Worm (Caenorhabditis elegans) whole organism, L4 larva: ENCODE data around the gene dhrr-1.

Source experiments
- aly-2 ChIP-seq: sonication (generic microtip); optimal IDR thresholded peaks from 2 replicates; lab custom pipeline; 2018; ENCODE audit warnings: missing biosample characterization, missing genetic modification characterization
- egl-27 ChIP-seq: sonication (generic microtip); optimal IDR thresholded peaks from 3 replicates; lab custom pipeline; 2017; ENCODE audit warnings: missing biosample characterization, missing genetic modification reagents, missing genetic modification characterization
- lin-38 ChIP-seq: fragments of 200-800 bp; sonication (Bioruptor generic); IDR thresholded peaks from 2 replicates; pipeline ENCODE4 v1.3.6; 2022; ENCODE audit warnings: missing genetic modification reagents, missing genetic modification characterization, missing compliant biosample characterization
- mdl-1 ChIP-seq, 2 experiments: fragments of 150-350 bp in 1 of 2; sonication (generic microtip) in 1 of 2; optimal IDR thresholded peaks; 2 replicates each; lab custom pipeline; 2014 to 2017; ENCODE audit warnings: missing biosample characterization in 2 of 2, missing genetic modification characterization in 2 of 2
- nhr-77 ChIP-seq: fragments of 150-350 bp; optimal IDR thresholded peaks from 2 replicates; lab custom pipeline; 2014; ENCODE audit warnings: missing biosample characterization, missing genetic modification characterization
- pha-4 ChIP-seq, 2 experiments: fragments of 150-350 bp in 1 of 2; fragments of 200-800 bp in 1 of 2; sonication (Bioruptor generic) in 1 of 2; IDR thresholded peaks in 1 of 2; optimal IDR thresholded peaks in 1 of 2; 2 replicates each; pipeline versions ENCODE4 v1.3.6 to Lab custom; 2014 to 2022; ENCODE audit warnings: missing genetic modification characterization in 2 of 2, missing genetic modification reagents in 2 of 2, missing biosample characterization in 1 of 2, missing compliant biosample characterization in 1 of 2
- unc-62 ChIP-seq, 3 experiments: fragments of 150-350 bp in 1 of 3; sonication (generic microtip); optimal IDR thresholded peaks in 2 of 3; peaks in 1 of 3; 1 replicate in 1 of 3; 2 replicates in 2 of 3; lab custom pipeline; 2014 to 2017; ENCODE audit warnings: missing biosample characterization in 3 of 3, missing genetic modification characterization in 3 of 3, missing genetic modification reagents in 3 of 3, missing genotype in 1 of 3

DNA sequence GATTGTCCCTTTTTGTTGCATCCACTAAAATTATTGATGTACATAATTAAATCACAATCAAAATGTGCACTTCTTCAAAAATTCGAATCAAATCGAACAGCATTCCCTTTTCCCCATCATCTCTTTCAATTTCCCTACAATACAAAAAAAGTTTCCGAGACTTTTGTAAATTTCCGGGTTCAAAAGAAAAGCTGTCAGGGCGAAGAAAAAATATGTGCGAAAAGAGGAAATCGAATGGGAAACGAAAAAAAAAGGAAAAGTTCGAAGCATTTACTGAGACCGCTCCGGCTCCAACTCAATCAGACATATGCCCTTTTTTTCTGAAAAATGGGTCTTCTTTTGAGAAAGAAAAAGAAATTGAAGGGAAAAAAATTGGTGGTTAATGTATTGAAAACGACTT, 4.7 kb downstream of the dhrr-1 start:
- no peak for TF ChIP-seq mdl-1 (tag; optimal IDR thresholded peaks at IDR 0.05; lab: Kevin White, UChicago)
- no peak for TF ChIP-seq aly-2 (tag; lab: Kevin White, UChicago)
- TF ChIP-seq unc-62 (GFP tag; optimal IDR thresholded peaks at IDR 0.05 in 1 of 2; lab: Kevin White, UChicago) = no peak
- TF ChIP-seq unc-62 (tag; optimal IDR thresholded peaks at IDR 0.05; lab: Kevin White, UChicago) = no peak
- TF ChIP-seq nhr-77 = no peak
- no peak for TF ChIP-seq pha-4 (GFP tag; IDR thresholded peaks at IDR 0.05; lab: Robert Waterston, UW)
- no peak for TF ChIP-seq pha-4 (tag; optimal IDR thresholded peaks at IDR 0.05; lab: Kevin White, UChicago)
- TF ChIP-seq egl-27 (tag; lab: Kevin White, UChicago) = no peak
- TF ChIP-seq lin-38 (GFP tag; lab: Robert Waterston, UW) = no peak
